Fruit fly (Drosophila melanogaster) whole organism, wandering third instar larva: ENCODE data around the gene sick.

Experiments
- Abd-B ChIP-seq: fragments of >200 bp; optimal IDR thresholded peaks from 2 replicates; lab custom pipeline; 2017; ENCODE audit warnings: missing biosample characterization, missing genetic modification characterization
- CG32264 ChIP-seq: fragments of 200-800 bp; sonication (Bioruptor generic); optimal IDR thresholded peaks from 2 replicates; lab custom pipeline; 2016; ENCODE audit warnings: missing biosample characterization, missing genetic modification characterization
- CG9705 ChIP-seq: fragments of 200-800 bp; sonication (Bioruptor generic); optimal IDR thresholded peaks from 2 replicates; lab custom pipeline; 2018; ENCODE audit warnings: missing biosample characterization, mild to moderate bottlenecking, missing genetic modification characterization
- CrebA ChIP-seq: fragments of 200-800 bp; sonication (Bioruptor generic); optimal IDR thresholded peaks from 2 replicates; lab custom pipeline; 2016; ENCODE audit warnings: missing biosample characterization, mild to moderate bottlenecking, missing genetic modification characterization, borderline replicate concordance
- Dfd ChIP-seq: fragments of >200 bp; optimal IDR thresholded peaks from 2 replicates; lab custom pipeline; 2017; ENCODE audit warnings: missing biosample characterization, missing genetic modification characterization
- Dif ChIP-seq: fragments of 200-275, 200-300 bp; sonication (Bioruptor generic); optimal IDR thresholded peaks from 2 replicates; lab custom pipeline; 2018; ENCODE audit warnings: missing biosample characterization, missing genetic modification characterization; ENCODE audit not compliant: partially characterized antibody
- GATAd ChIP-seq: sonication (Bioruptor generic); optimal IDR thresholded peaks from 2 replicates; lab custom pipeline; 2016; ENCODE audit warnings: missing biosample characterization, missing genetic modification characterization
- HLH106 ChIP-seq: fragments of 200-800 bp; optimal IDR thresholded peaks from 3 replicates; lab custom pipeline; 2019; ENCODE audit warnings: missing biosample characterization, mild to moderate bottlenecking, missing genetic modification characterization, moderate library complexity
- Hnf4 ChIP-seq: fragments of 200-800 bp; sonication (Bioruptor generic); optimal IDR thresholded peaks from 2 replicates; lab custom pipeline; 2016; ENCODE audit warnings: missing biosample characterization, mild to moderate bottlenecking, missing genetic modification characterization
- Hr78 ChIP-seq: fragments of >200 bp; optimal IDR thresholded peaks from 2 replicates; lab custom pipeline; 2017; ENCODE audit warnings: missing biosample characterization, missing genetic modification characterization
- Hr83 ChIP-seq: fragments of 200-300 bp; sonication (Bioruptor generic); optimal IDR thresholded peaks from 2 replicates; lab custom pipeline; 2016; ENCODE audit warnings: missing biosample characterization, mild to moderate bottlenecking, missing genetic modification characterization, moderate library complexity; ENCODE audit not compliant: poor library complexity, severe bottlenecking
- Mio ChIP-seq: sonication (Bioruptor generic); optimal IDR thresholded peaks from 2 replicates; lab custom pipeline; 2016; ENCODE audit warnings: missing biosample characterization, missing genetic modification characterization
- Myc ChIP-seq: fragments of >200 bp; optimal IDR thresholded peaks from 2 replicates; lab custom pipeline; 2017
- N ChIP-seq: fragments of >200 bp; optimal IDR thresholded peaks from 2 replicates; lab custom pipeline; 2018; ENCODE audit warnings: missing biosample characterization, missing external identifiers, missing genetic modification characterization
- OdsH ChIP-seq: fragments of 200-800 bp; sonication (Bioruptor generic); optimal IDR thresholded peaks from 2 replicates; lab custom pipeline; 2016; ENCODE audit warnings: missing biosample characterization, mild to moderate bottlenecking, missing genetic modification characterization
- Rel ChIP-seq, 2 experiments: fragments of 200-800 bp; sonication (Bioruptor generic) in 1 of 2; optimal IDR thresholded peaks; 2 replicates in 1 of 2; 3 replicates in 1 of 2; lab custom pipeline; 2016 to 2019; ENCODE audit warnings: mild to moderate bottlenecking in 2 of 2, missing biosample characterization in 2 of 2, missing genetic modification characterization in 2 of 2, moderate library complexity in 1 of 2
- Vsx2 ChIP-seq: fragments of 200-300, 225-300 bp; sonication (Bioruptor generic); optimal IDR thresholded peaks from 2 replicates; lab custom pipeline; 2018; ENCODE audit warnings: missing biosample characterization, missing genetic modification characterization; ENCODE audit not compliant: partially characterized antibody
- brk ChIP-seq: fragments of 200-800 bp; sonication (Bioruptor generic); optimal IDR thresholded peaks from 2 replicates; lab custom pipeline; 2016; ENCODE audit warnings: missing biosample characterization, mild to moderate bottlenecking, missing genetic modification characterization
- dl ChIP-seq, 2 experiments: fragments of 175-275, 200-275 bp in 1 of 2; fragments of 200-275 bp in 1 of 2; sonication (Bioruptor generic); optimal IDR thresholded peaks; lab custom pipeline; 2018; ENCODE audit warnings: mild to moderate bottlenecking in 2 of 2, missing biosample characterization in 2 of 2, missing genetic modification characterization in 2 of 2, moderate library complexity in 2 of 2; ENCODE audit not compliant: partially characterized antibody in 2 of 2, insufficient read depth in 1 of 2
- dmrt93B ChIP-seq: fragments of 200-800 bp; sonication (Bioruptor generic); optimal IDR thresholded peaks from 2 replicates; lab custom pipeline; 2018; ENCODE audit warnings: missing biosample characterization, mild to moderate bottlenecking, missing genetic modification characterization
- dsf ChIP-seq: sonication (Bioruptor generic); optimal IDR thresholded peaks from 2 replicates; lab custom pipeline; 2016; ENCODE audit warnings: missing biosample characterization, missing genetic modification characterization, borderline replicate concordance
- ey ChIP-seq: fragments of 200-800 bp; sonication (Bioruptor generic); optimal IDR thresholded peaks from 2 replicates; lab custom pipeline; 2016; ENCODE audit warnings: missing biosample characterization, missing genetic modification characterization
- foxo ChIP-seq, 2 experiments: fragments of 200-800 bp; sonication (Bioruptor generic); optimal IDR thresholded peaks; 2 replicates in 1 of 2; 3 replicates in 1 of 2; lab custom pipeline; 2016 to 2017; ENCODE audit warnings: missing biosample characterization in 2 of 2, missing genetic modification characterization in 2 of 2
- fru ChIP-seq: fragments of 200-800 bp; sonication (Bioruptor generic); optimal IDR thresholded peaks from 3 replicates; lab custom pipeline; 2016; ENCODE audit warnings: missing biosample characterization, mild to moderate bottlenecking, missing genetic modification characterization
- h ChIP-seq: fragments of 200-800 bp; sonication (Bioruptor generic); optimal IDR thresholded peaks from 3 replicates; lab custom pipeline; 2016; ENCODE audit warnings: missing biosample characterization, mild to moderate bottlenecking, missing genetic modification characterization
- jim ChIP-seq: fragments of 175-275, 200-325 bp; sonication (Bioruptor generic); optimal IDR thresholded peaks from 2 replicates; lab custom pipeline; 2016; ENCODE audit warnings: missing biosample characterization, mild to moderate bottlenecking, missing genetic modification characterization
- lola ChIP-seq: fragments of >200 bp; optimal IDR thresholded peaks from 2 replicates; lab custom pipeline; 2017; ENCODE audit warnings: missing biosample characterization, missing genetic modification characterization
- pan ChIP-seq: fragments of >200 bp; optimal IDR thresholded peaks from 2 replicates; lab custom pipeline; 2017
- psq ChIP-seq: fragments of 200-800 bp; sonication (Bioruptor generic); optimal IDR thresholded peaks from 3 replicates; lab custom pipeline; 2017; ENCODE audit warnings: missing biosample characterization, mild to moderate bottlenecking, missing genetic modification characterization, moderate library complexity
- rgr ChIP-seq: fragments of 200-800 bp; sonication (Bioruptor generic); optimal IDR thresholded peaks from 3 replicates; lab custom pipeline; 2016; ENCODE audit warnings: missing biosample characterization, mild to moderate bottlenecking, missing genetic modification characterization
- sv ChIP-seq: fragments of 200-800 bp; sonication (Bioruptor generic); optimal IDR thresholded peaks from 3 replicates; lab custom pipeline; 2016; ENCODE audit warnings: missing biosample characterization, missing genetic modification characterization
- tai ChIP-seq: sonication (Bioruptor generic); optimal IDR thresholded peaks from 2 replicates; lab custom pipeline; 2016; ENCODE audit warnings: missing biosample characterization, missing genetic modification characterization
- usp ChIP-seq: fragments of >200 bp; optimal IDR thresholded peaks from 2 replicates; lab custom pipeline; 2017; ENCODE audit warnings: missing biosample characterization, missing genetic modification characterization
- woc ChIP-seq: sonication (Bioruptor generic); optimal IDR thresholded peaks from 2 replicates; lab custom pipeline; 2016; ENCODE audit warnings: missing biosample characterization, mild to moderate bottlenecking, missing genetic modification characterization

Gene sick

DNA sequence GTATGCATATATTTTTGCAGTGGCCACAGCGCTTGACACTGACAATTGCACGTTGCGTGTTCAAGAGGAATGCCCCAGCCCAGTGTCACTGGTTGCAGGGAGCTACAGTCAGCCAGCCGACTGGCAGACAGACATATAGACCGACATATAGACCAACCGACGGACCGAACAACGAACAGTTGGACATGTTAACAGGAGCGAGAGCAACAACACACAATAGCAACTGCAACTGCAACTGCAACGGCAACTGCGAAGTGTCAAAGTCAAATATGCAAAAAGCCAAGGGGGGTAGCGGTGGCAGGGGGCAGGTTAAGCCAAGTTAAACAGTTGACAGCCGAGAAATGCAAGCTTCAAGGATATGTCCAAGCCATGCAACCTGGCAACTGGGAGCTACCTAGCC lies 78.8 kb downstream of the sick start:
- TF ChIP-seq CrebA (GFP tag; lab: Kevin White, UChicago) (no peak), psq (no peak), Mio (GFP tag; lab: Kevin White, UChicago) (no peak), Vsx2 (GFP tag; lab: Kevin White, UChicago) (no peak), pan (lab: Kevin White, UChicago) (no peak), Abd-B (GFP tag; lab: Kevin White, UChicago) (no peak)
- TF ChIP-seq, all 38 proteins: peak for 0

DNA sequence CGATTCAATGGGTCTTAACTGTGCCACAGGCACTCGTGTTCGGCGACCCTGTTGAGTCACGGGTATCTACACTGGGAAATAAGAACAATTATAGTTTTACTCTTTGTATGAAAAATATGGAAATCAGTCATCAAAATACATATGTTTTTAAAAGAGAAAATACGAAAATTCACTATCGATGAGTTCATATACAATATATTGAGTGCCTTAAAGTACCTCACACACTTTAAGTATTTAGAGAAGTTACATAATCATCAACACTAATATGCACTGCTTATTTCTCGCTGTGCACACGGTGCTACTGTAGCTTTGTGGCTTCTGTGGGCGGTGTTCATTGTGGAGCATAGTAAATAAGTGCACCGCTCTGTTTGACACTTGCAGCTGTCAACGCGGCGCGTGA lies 88.3 kb downstream of the sick start:
- TF ChIP-seq ey (GFP tag; lab: Kevin White, UChicago) (no peak), CrebA (GFP tag; lab: Kevin White, UChicago) (no peak), brk (no peak), Abd-B (GFP tag; lab: Kevin White, UChicago) (no peak), CG9705 (no peak), sv (no peak), fru (GFP tag; lab: Kevin White, UChicago) (no peak), Hr83 (GFP tag; lab: Kevin White, UChicago) (no peak), Hnf4 (no peak), Myc (lab: Kevin White, UChicago) (no peak), pan (lab: Kevin White, UChicago) (no peak), CG32264 (GFP tag; lab: Kevin White, UChicago) (no peak), Vsx2 (GFP tag; lab: Kevin White, UChicago) (no peak), woc (GFP tag; lab: Kevin White, UChicago) (no peak), foxo (GFP tag; optimal IDR thresholded peaks at IDR 0.05; lab: Kevin White, UChicago) (no peak), Dif (GFP tag; lab: Kevin White, UChicago) (no peak), Hr78 (no peak), h (GFP tag; lab: Kevin White, UChicago) (no peak), N (GFP tag; lab: Kevin White, UChicago) (no peak), jim (no peak)

DNA sequence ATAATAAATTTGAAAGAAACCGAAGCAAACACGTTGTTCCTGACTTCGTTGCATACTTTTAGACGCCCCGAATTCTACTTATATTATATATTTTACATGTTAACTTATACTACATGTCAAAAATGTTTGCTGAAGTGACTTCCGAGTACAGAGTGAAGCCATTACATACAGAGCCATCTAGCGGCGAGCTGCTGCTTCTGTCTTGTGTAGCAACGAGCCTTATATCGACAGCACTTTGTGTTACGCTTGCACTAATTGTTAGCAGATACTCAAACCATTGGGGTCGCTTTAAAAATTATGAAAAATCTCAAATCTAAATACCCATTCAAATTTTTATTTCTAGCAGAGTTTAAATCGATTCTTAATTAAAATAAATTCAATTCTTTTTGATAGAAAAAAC lies 91.3 kb downstream of the sick start:
- peak; percentile 14 for TF ChIP-seq fru (GFP tag; lab: Kevin White, UChicago)
- no peak for TF ChIP-seq psq
- TF ChIP-seq CG9705 = peak; percentile 16
- TF ChIP-seq Hnf4 = peak; percentile 49
- TF ChIP-seq dmrt93B (GFP tag; lab: Kevin White, UChicago) = peak; percentile 2
- peak; percentile 51 for TF ChIP-seq brk
- no peak for TF ChIP-seq OdsH (GFP tag; lab: Kevin White, UChicago)
- peak in 1 of 2 experiments; percentile 54 for TF ChIP-seq foxo (GFP tag; optimal IDR thresholded peaks at IDR 0.05; lab: Kevin White, UChicago)
- peak; percentile 31 for TF ChIP-seq h (GFP tag; lab: Kevin White, UChicago)
- TF ChIP-seq HLH106 = peak; percentile 49
- TF ChIP-seq ey (GFP tag; lab: Kevin White, UChicago) = peak; percentile 12
- TF ChIP-seq CrebA (GFP tag; lab: Kevin White, UChicago) = no peak
- peak; percentile 28 for TF ChIP-seq tai (GFP tag; lab: Kevin White, UChicago)
- peak; percentile 8 for TF ChIP-seq rgr (GFP tag; lab: Kevin White, UChicago)
- no peak for TF ChIP-seq Dfd (GFP tag; lab: Kevin White, UChicago)
- TF ChIP-seq Dif (GFP tag; lab: Kevin White, UChicago) = peak; percentile 88
- peak; percentile 82 for TF ChIP-seq Myc (lab: Kevin White, UChicago)
- TF ChIP-seq sv = peak; percentile 76
- no peak for TF ChIP-seq Mio (GFP tag; lab: Kevin White, UChicago)
- TF ChIP-seq Hr83 (GFP tag; lab: Kevin White, UChicago) = peak; percentile 72
- peak; percentile 64 for TF ChIP-seq jim

DNA sequence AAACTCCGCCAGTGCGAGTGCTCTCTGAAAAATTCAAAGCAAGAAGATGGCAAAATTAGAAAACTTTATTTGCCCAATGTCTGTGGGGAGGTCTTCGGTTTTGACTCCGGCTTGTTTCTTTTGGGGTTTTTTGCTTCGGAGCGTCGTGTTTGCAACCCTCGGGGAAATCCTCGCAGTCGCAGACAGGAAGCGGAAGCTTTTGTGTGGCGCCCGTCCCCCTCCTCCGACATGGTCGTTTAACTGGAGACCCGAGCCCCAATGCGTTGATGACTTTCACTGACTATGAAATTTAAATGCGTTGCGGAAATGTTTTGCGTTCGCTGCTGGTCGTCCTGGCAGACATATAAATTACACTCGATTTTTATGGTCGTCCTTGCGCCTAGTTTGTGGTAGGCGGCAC lies 92.2 kb downstream of the sick start:
- TF ChIP-seq brk (no peak), N (GFP tag; lab: Kevin White, UChicago) (no peak), dl (GFP tag; optimal IDR thresholded peaks at IDR 0.05; lab: Kevin White, UChicago; ENCODE audit: insufficient read depth in 1 of 2, partially characterized antibody in 2 of 2) (no peak), Vsx2 (GFP tag; lab: Kevin White, UChicago) (no peak), lola (no peak), GATAd (GFP tag; lab: Kevin White, UChicago) (no peak), tai (GFP tag; lab: Kevin White, UChicago) (no peak), HLH106 (no peak), jim (no peak), dsf (GFP tag; lab: Kevin White, UChicago) (no peak), CG32264 (GFP tag; lab: Kevin White, UChicago) (no peak), Abd-B (GFP tag; lab: Kevin White, UChicago) (no peak), usp (GFP tag; lab: Kevin White, UChicago) (no peak), Rel (GFP tag; optimal IDR thresholded peaks at IDR 0.05; lab: Kevin White, UChicago) (no peak), Rel (tag; optimal IDR thresholded peaks at IDR 0.05; lab: Kevin White, UChicago) (no peak)
